Worm (Caenorhabditis elegans): ENCODE data around the gene mdt-10.

DNA sequence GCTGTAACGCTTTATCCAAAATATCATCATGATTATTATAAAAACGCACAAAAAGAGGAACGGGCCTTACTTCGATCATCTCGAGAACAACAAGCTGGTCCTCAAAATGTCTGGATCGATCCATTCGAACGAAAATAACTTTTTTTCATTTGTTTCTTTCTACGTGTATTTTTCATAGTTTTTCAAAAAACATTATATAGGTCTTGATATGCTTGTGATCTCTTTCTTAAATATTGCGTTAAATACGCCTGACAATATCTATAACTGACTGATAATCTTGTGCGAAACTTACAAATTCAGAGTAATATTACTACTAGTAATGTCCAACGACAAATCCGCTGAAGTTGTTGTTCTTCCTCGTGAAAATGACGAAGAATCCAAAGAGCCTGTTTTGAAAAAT lies 3.3 kb upstream of the mdt-10 start, which contains the start of gene sds-22:
- TF ChIP-seq ceh-82 (tag; optimal IDR thresholded peaks at IDR 0.05) (no peak), unc-39 (tag; optimal IDR thresholded peaks at IDR 0.05) (no peak), nhr-48 (tag; optimal IDR thresholded peaks at IDR 0.05) (no peak), daf-12 (tag; optimal IDR thresholded peaks at IDR 0.05) (no peak), gei-8 (GFP tag; optimal IDR thresholded peaks at IDR 0.05) (no peak), lsy-2 (tag; optimal IDR thresholded peaks at IDR 0.05) (no peak), lir-3 (tag; optimal IDR thresholded peaks at IDR 0.05) (no peak)

All from whole organism, L4 larva.